Worm (Caenorhabditis elegans) whole organism, midembryonic: ENCODE results near the gene fubl-1.

ENCODE experiments used
- cog-1 ChIP-seq: sonication (generic microtip); optimal IDR thresholded peaks from 2 replicates; lab custom pipeline; 2016; ENCODE audit warnings: missing genetic modification characterization, missing compliant biosample characterization
- tab-1 ChIP-seq: fragments of 200-800 bp; sonication (Bioruptor generic); IDR thresholded peaks from 2 replicates; pipeline ENCODE4 v1.3.6; 2022; ENCODE audit warnings: missing genetic modification characterization, missing compliant biosample characterization
- ztf-23 ChIP-seq: fragments of 200-800 bp; sonication (Bioruptor generic); IDR thresholded peaks from 2 replicates; pipeline ENCODE4 v1.3.6; 2022; ENCODE audit warnings: missing genetic modification reagents, missing genetic modification characterization, missing compliant biosample characterization

DNA sequence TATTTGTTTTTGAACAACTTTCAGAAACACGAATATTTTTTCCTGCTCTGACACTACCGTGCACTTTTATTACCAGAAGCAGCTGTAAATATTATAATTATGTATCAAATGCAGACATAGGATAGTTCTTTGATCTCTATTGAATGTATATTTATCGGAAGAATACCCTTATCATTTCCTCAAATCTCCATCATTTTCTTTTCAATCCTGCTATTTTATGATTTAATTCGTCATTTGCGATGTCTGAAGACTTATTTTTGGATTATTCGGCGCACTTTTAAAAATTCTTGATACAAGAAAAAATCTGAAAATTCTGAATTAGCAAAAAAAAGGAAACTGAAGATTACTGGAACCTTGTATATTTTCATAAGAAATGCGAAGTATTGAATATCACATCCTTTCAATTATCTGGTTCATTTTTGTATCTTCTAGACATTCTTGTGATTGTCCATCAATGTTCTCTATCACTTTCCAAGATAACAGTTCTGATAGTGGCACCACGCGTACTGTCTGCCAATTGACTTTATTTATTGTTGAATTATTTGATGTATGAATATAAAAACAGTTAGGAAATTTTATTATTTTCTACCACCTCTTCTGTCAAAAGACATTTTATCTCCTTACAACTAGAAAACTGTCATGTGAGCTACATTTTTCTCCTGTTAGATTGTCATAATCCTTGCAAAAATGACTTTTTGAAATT lies 5.5 kb upstream of the fubl-1 start:
- TF ChIP-seq cog-1 (tag; lab: Kevin White, UChicago) (no peak), tab-1 (GFP tag; lab: Robert Waterston, UW) (no peak), ztf-23 (GFP tag; lab: Robert Waterston, UW) (no peak)
